Fruit fly (Drosophila melanogaster): Measurements from ENCODE around the gene CG5245.

Gene CG5245

dm6 chr3R:12408160-12408559, 21.2 kb upstream of the CG5245 start, which contains the start of gene CG5196 (continued):
- TF ChIP-seq Asciz (GFP tag; optimal IDR thresholded peaks at IDR 0.05) (no peak), emc (GFP tag; optimal IDR thresholded peaks at IDR 0.05) (no peak), ranshi (GFP tag; IDR thresholded peaks at IDR 0.05) (no peak), CG15269 (tag; optimal IDR thresholded peaks at IDR 0.05) (no peak), CG1792 (GFP tag; optimal IDR thresholded peaks at IDR 0.05) (no peak), zen (tag; optimal IDR thresholded peaks at IDR 0.05) (peak; percentile 89), Dref (GFP tag; IDR thresholded peaks at IDR 0.05) (peak; percentile 93), exex (tag; optimal IDR thresholded peaks at IDR 0.05) (peak; percentile 64), CG1832 (GFP tag; optimal IDR thresholded peaks at IDR 0.05) (no peak), CG8944 (GFP tag; optimal IDR thresholded peaks at IDR 0.05) (no peak), nom (GFP tag; optimal IDR thresholded peaks at IDR 0.05) (peak; percentile 45), CG32772 (GFP tag; IDR thresholded peaks at IDR 0.05) (no peak), org-1 (GFP tag; optimal IDR thresholded peaks at IDR 0.05) (no peak), chm (GFP tag; IDR thresholded peaks at IDR 0.05) (peak; percentile 43; the same call in 1 of the 2 replicates), CG6689 (GFP tag; IDR thresholded peaks at IDR 0.05) (no peak), CG3281 (GFP tag; optimal IDR thresholded peaks at IDR 0.05) (no peak), Taf1 (GFP tag; IDR thresholded peaks at IDR 0.05) (no peak), CG3838 (GFP tag; optimal IDR thresholded peaks at IDR 0.05) (no peak), Deaf1 (tag; optimal IDR thresholded peaks at IDR 0.05) (no peak), MBD-R2 (GFP tag; IDR thresholded peaks at IDR 0.05) (peak; percentile 95), D19B (GFP tag; optimal IDR thresholded peaks at IDR 0.05) (no peak), kah (GFP tag; optimal IDR thresholded peaks at IDR 0.05) (peak; percentile 17), CG10321 (GFP tag; IDR thresholded peaks at IDR 0.05) (no peak), CG10654 (GFP tag; optimal IDR thresholded peaks at IDR 0.05) (no peak), z (GFP tag; IDR thresholded peaks at IDR 0.05) (no peak), Stat92E (GFP tag; optimal IDR thresholded peaks at IDR 0.05) (peak in 1 of 3 experiments; percentile 44), aop (GFP tag; IDR thresholded peaks at IDR 0.05) (no peak), CG16813 (GFP tag; IDR thresholded peaks at IDR 0.05; ENCODE audit: partially characterized antibody) (peak; percentile 52; the same call in 2 of the 3 replicates), CG32767 (GFP tag; IDR thresholded peaks at IDR 0.05) (no peak), CG6765 (GFP tag; optimal IDR thresholded peaks at IDR 0.05) (no peak), Bdp1 (GFP tag; optimal IDR thresholded peaks at IDR 0.05) (no peak), croc (GFP tag; conservative IDR thresholded peaks at IDR 0.05) (no peak), Drgx (GFP tag; IDR thresholded peaks at IDR 0.05) (no peak), CTCF (GFP tag; optimal IDR thresholded peaks at IDR 0.05) (peak; percentile 8), stc (GFP tag; IDR thresholded peaks at IDR 0.05) (0 out of 2 replicates have a peak, but pooled peaks have one; percentile 25), vfl (GFP tag; optimal IDR thresholded peaks at IDR 0.05) (no peak), grau (tag; optimal IDR thresholded peaks at IDR 0.05) (peak; percentile 31), CG1647 (GFP tag; optimal IDR thresholded peaks at IDR 0.05) (no peak), HHEX (GFP tag; optimal IDR thresholded peaks at IDR 0.05) (no peak), CG8290 (GFP tag; optimal IDR thresholded peaks at IDR 0.05) (no peak), CG8290 (tag; optimal IDR thresholded peaks at IDR 0.05) (no peak), CG7372 (GFP tag; IDR thresholded peaks at IDR 0.05) (no peak), PHDP (tag; optimal IDR thresholded peaks at IDR 0.05) (peak; percentile 40), ato (GFP tag; IDR thresholded peaks at IDR 0.05; ENCODE audit: partially characterized antibody) (peak; percentile 57; the same call in 1 of the 2 replicates), BEAF-32 (GFP tag; optimal IDR thresholded peaks at IDR 0.05) (peak; percentile 73), Mes4 (GFP tag; optimal IDR thresholded peaks at IDR 0.05) (no peak), ab (GFP tag; optimal IDR thresholded peaks at IDR 0.05) (no peak), ci (GFP tag; IDR thresholded peaks at IDR 0.05) (no peak; the same call in 2 of the 3 replicates), jumu (GFP tag; optimal IDR thresholded peaks at IDR 0.05) (peak; percentile 5), repo (GFP tag; optimal IDR thresholded peaks at IDR 0.05) (peak; percentile 9), Lpt (GFP tag; optimal IDR thresholded peaks at IDR 0.05) (no peak), CG7271 (tag; optimal IDR thresholded peaks at IDR 0.05) (no peak), Hr39 (optimal IDR thresholded peaks at IDR 0.05) (no peak)

Measured in whole organism, embryonic.